Fruit fly (Drosophila melanogaster) whole organism, embryonic: Measurements from ENCODE around the gene mst.
A peak's percentile ranks its signal among the peaks of the same experiment; 100 is the strongest.

ENCODE experiments used
- Atf-2 ChIP-seq: fragments of 200-800 bp; sonication (Bioruptor generic); optimal IDR thresholded peaks from 2 replicates; lab custom pipeline; 2016; ENCODE audit warnings: missing biosample characterization, missing genetic modification characterization
- Awh ChIP-seq: fragments of 200-800 bp; sonication (Bioruptor generic); IDR thresholded peaks from 2 replicates; pipeline ENCODE4, ENCODE4 v1.3.6; 2022; ENCODE audit warnings: missing biosample characterization, missing genetic modification characterization
- CG10274 ChIP-seq: fragments of 200-800 bp; sonication (Bioruptor generic); optimal IDR thresholded peaks from 3 replicates; lab custom pipeline; 2017; ENCODE audit warnings: missing biosample characterization, mild to moderate bottlenecking, missing genetic modification characterization
- CG12104 ChIP-seq: fragments of 200-800 bp; sonication (Bioruptor generic); optimal IDR thresholded peaks from 3 replicates; lab custom pipeline; 2016; ENCODE audit warnings: missing biosample characterization, missing genetic modification characterization
- CG12236 ChIP-seq: fragments of 200-800 bp; sonication (Bioruptor generic); optimal IDR thresholded peaks from 2 replicates; lab custom pipeline; 2016; ENCODE audit warnings: missing biosample characterization, missing genetic modification characterization
- CG12744 ChIP-seq: fragments of 200-800 bp; sonication (Bioruptor generic); optimal IDR thresholded peaks from 2 replicates; lab custom pipeline; 2016; ENCODE audit warnings: missing biosample characterization, missing genetic modification characterization
- CG13624 ChIP-seq: fragments of 200-800 bp; sonication (Bioruptor generic); optimal IDR thresholded peaks from 2 replicates; lab custom pipeline; 2016; ENCODE audit warnings: missing biosample characterization, missing genetic modification characterization
- CG15479 ChIP-seq: fragments of 200-800 bp; sonication (Bioruptor generic); optimal IDR thresholded peaks from 3 replicates; lab custom pipeline; 2019; ENCODE audit warnings: missing biosample characterization, mild to moderate bottlenecking, missing genetic modification characterization, moderate library complexity
- CG1603 ChIP-seq: fragments of 200-800 bp; sonication (Bioruptor generic); optimal IDR thresholded peaks from 2 replicates; lab custom pipeline; 2019; ENCODE audit warnings: missing biosample characterization, mild to moderate bottlenecking, missing genetic modification characterization, moderate library complexity
- CG16815 ChIP-seq: fragments of 200-800 bp; sonication (Bioruptor generic); optimal IDR thresholded peaks from 3 replicates; lab custom pipeline; 2017; ENCODE audit warnings: missing biosample characterization, mild to moderate bottlenecking, missing genetic modification characterization
- CG17359 ChIP-seq: fragments of 200-800 bp; sonication (Bioruptor generic); optimal IDR thresholded peaks from 3 replicates; lab custom pipeline; 2018; ENCODE audit warnings: missing biosample characterization, mild to moderate bottlenecking, missing genetic modification characterization, moderate library complexity
- CG17829 ChIP-seq: fragments of 200-800 bp; optimal IDR thresholded peaks from 2 replicates; lab custom pipeline; 2019; ENCODE audit warnings: missing biosample characterization, mild to moderate bottlenecking, missing genetic modification characterization, moderate library complexity
- CG2889 ChIP-seq: fragments of 200-800 bp; sonication (Bioruptor generic); IDR thresholded peaks from 3 replicates; pipeline ENCODE4 v1.3.6; 2022; ENCODE audit warnings: missing biosample characterization, missing genetic modification characterization
- CG30020 ChIP-seq: fragments of 200-800 bp; optimal IDR thresholded peaks from 2 replicates; lab custom pipeline; 2019; ENCODE audit warnings: missing biosample characterization, mild to moderate bottlenecking, missing genetic modification characterization, moderate library complexity
- CG30431 ChIP-seq: fragments of 200-800 bp; sonication (Bioruptor generic); optimal IDR thresholded peaks from 2 replicates; lab custom pipeline; 2017; ENCODE audit warnings: missing biosample characterization, missing genetic modification characterization
- CG4424 ChIP-seq: fragments of 200-800 bp; sonication (Bioruptor generic); optimal IDR thresholded peaks from 3 replicates; lab custom pipeline; 2016; ENCODE audit warnings: missing biosample characterization, missing genetic modification characterization
- CG6765 ChIP-seq: fragments of 200-800 bp; sonication (Bioruptor generic); optimal IDR thresholded peaks from 3 replicates; lab custom pipeline; 2017; ENCODE audit warnings: missing biosample characterization, mild to moderate bottlenecking, missing genetic modification characterization
- CG7271 ChIP-seq: fragments of 200-800 bp; sonication (Bioruptor generic); optimal IDR thresholded peaks from 2 replicates; lab custom pipeline; 2018; ENCODE audit warnings: missing biosample characterization, mild to moderate bottlenecking, missing genetic modification characterization, moderate library complexity
- CoRest ChIP-seq: fragments of 200-800 bp; sonication (Bioruptor generic); optimal IDR thresholded peaks from 3 replicates; lab custom pipeline; 2018; ENCODE audit warnings: missing biosample characterization, mild to moderate bottlenecking, missing genetic modification characterization, moderate library complexity
- CrebB ChIP-seq: fragments of 200-800 bp; sonication (Bioruptor generic); optimal IDR thresholded peaks from 3 replicates; lab custom pipeline; 2018; ENCODE audit warnings: missing biosample characterization, mild to moderate bottlenecking, missing genetic modification characterization
- HLHmδ ChIP-seq: fragments of 200-800 bp; sonication (Bioruptor generic); optimal IDR thresholded peaks from 2 replicates; lab custom pipeline; 2018; ENCODE audit warnings: missing biosample characterization, mild to moderate bottlenecking, missing genetic modification characterization, moderate library complexity
- Kr ChIP-seq: fragments of 200-800 bp; sonication (Bioruptor generic); optimal IDR thresholded peaks from 2 replicates; lab custom pipeline; 2017; ENCODE audit warnings: missing biosample characterization, mild to moderate bottlenecking, missing genetic modification characterization
- Med ChIP-seq: fragments of 200-800 bp; sonication (Bioruptor generic); peaks from one replicate; lab custom pipeline; 2016; ENCODE audit warnings: missing biosample characterization, missing genetic modification characterization, mild to moderate bottlenecking, inconsistent platforms, moderate library complexity
- Taf1 ChIP-seq: fragments of 200-800 bp; sonication (Bioruptor generic); IDR thresholded peaks from 2 replicates; pipeline ENCODE4 v1.3.6; 2022; ENCODE audit warnings: missing biosample characterization, missing genetic modification characterization
- Tbp ChIP-seq: fragments of >200 bp; optimal IDR thresholded peaks from 2 replicates; lab custom pipeline; 2018; ENCODE audit warnings: missing biosample characterization, missing genetic modification characterization
- ato ChIP-seq: fragments of 200-800 bp; sonication (Bioruptor generic); IDR thresholded peaks from 2 replicates; pipeline ENCODE4 v1.3.6; 2022; ENCODE audit warnings: missing biosample characterization, missing genetic modification characterization; ENCODE audit not compliant: partially characterized antibody
- bcd ChIP-seq: fragments of 200-800 bp; sonication (Bioruptor generic); optimal IDR thresholded peaks from 2 replicates; lab custom pipeline; 2017; ENCODE audit warnings: missing biosample characterization, mild to moderate bottlenecking, missing genetic modification characterization
- cg ChIP-seq: fragments of 200-800 bp; sonication (Bioruptor generic); optimal IDR thresholded peaks from 3 replicates; lab custom pipeline; 2019; ENCODE audit warnings: missing biosample characterization, mild to moderate bottlenecking, missing genetic modification characterization, moderate library complexity
- chinmo ChIP-seq: fragments of 200-800 bp; sonication (Bioruptor generic); IDR thresholded peaks from 4 replicates; pipeline ENCODE4 v1.3.6; 2022; ENCODE audit warnings: missing biosample characterization, missing genetic modification characterization; ENCODE audit not compliant: partially characterized antibody
- chm ChIP-seq: fragments of 200-800 bp; sonication (Bioruptor generic); IDR thresholded peaks from 2 replicates; pipeline ENCODE4 v1.3.6; 2022; ENCODE audit warnings: missing biosample characterization, missing genetic modification characterization
- crc ChIP-seq: fragments of 200-800 bp; sonication (Bioruptor generic); optimal IDR thresholded peaks from 2 replicates; lab custom pipeline; 2016; ENCODE audit warnings: missing biosample characterization, missing genetic modification characterization
- dysf ChIP-seq: fragments of 200-800 bp; sonication (Bioruptor generic); IDR thresholded peaks from 3 replicates; pipeline ENCODE4 v1.3.6; 2022; ENCODE audit warnings: missing biosample characterization, missing genetic modification characterization
- esg ChIP-seq: fragments of 200-800 bp; sonication (Bioruptor generic); conservative IDR thresholded peaks from 2 replicates; pipeline ENCODE4 v1.3.6; 2022; ENCODE audit warnings: missing biosample characterization, missing genetic modification characterization
- ewg ChIP-seq: fragments of 200-800 bp; sonication (Bioruptor generic); optimal IDR thresholded peaks from 3 replicates; lab custom pipeline; 2017; ENCODE audit warnings: mild to moderate bottlenecking, missing biosample characterization, missing genetic modification reagents, missing genetic modification characterization
- fd3F ChIP-seq: fragments of 200-800 bp; sonication (Bioruptor generic); optimal IDR thresholded peaks from 2 replicates; lab custom pipeline; 2018; ENCODE audit warnings: missing biosample characterization, mild to moderate bottlenecking, missing genetic modification characterization, moderate library complexity
- grn ChIP-seq: fragments of 200-800 bp; sonication (Bioruptor generic); optimal IDR thresholded peaks from 3 replicates; lab custom pipeline; 2017; ENCODE audit warnings: missing biosample characterization, missing genetic modification characterization
- hkb ChIP-seq, 2 experiments: fragments of 200-800 bp in 1 of 2; fragments of >200 bp in 1 of 2; sonication (Bioruptor generic) in 1 of 2; IDR thresholded peaks in 1 of 2; optimal IDR thresholded peaks in 1 of 2; 2 replicates each; pipeline versions ENCODE4 v1.3.6 to Lab custom; 2017 to 2022; ENCODE audit warnings: missing biosample characterization in 1 of 2, missing genetic modification characterization in 1 of 2
- hth ChIP-seq: fragments of >200 bp; optimal IDR thresholded peaks from 2 replicates; lab custom pipeline; 2017; ENCODE audit warnings: inconsistent platforms
- lov ChIP-seq, 2 experiments: fragments of 200-800 bp in 1 of 2; fragments of >200 bp in 1 of 2; sonication (Bioruptor generic) in 1 of 2; IDR thresholded peaks in 1 of 2; optimal IDR thresholded peaks in 1 of 2; 2 replicates in 1 of 2; 3 replicates in 1 of 2; pipeline versions ENCODE4 v1.3.6 to Lab custom; 2017 to 2022; ENCODE audit warnings: missing biosample characterization in 1 of 2, missing genetic modification characterization in 1 of 2
- luna ChIP-seq: fragments of 200-800 bp; sonication (Bioruptor generic); optimal IDR thresholded peaks from 2 replicates; lab custom pipeline; 2016; ENCODE audit warnings: missing biosample characterization, missing genetic modification characterization
- oc ChIP-seq: fragments of 200-800 bp; sonication (Bioruptor generic); optimal IDR thresholded peaks from 2 replicates; lab custom pipeline; 2018; ENCODE audit warnings: missing biosample characterization, mild to moderate bottlenecking, missing genetic modification characterization, moderate library complexity
- pita ChIP-seq: fragments of 200-800 bp; sonication (Bioruptor generic); optimal IDR thresholded peaks from 2 replicates; lab custom pipeline; 2017; ENCODE audit warnings: missing biosample characterization, mild to moderate bottlenecking, missing genetic modification characterization
- pnt ChIP-seq: fragments of 200-800 bp; sonication (Bioruptor generic); optimal IDR thresholded peaks from 3 replicates; lab custom pipeline; 2016; ENCODE audit warnings: missing biosample characterization, missing genetic modification characterization
- sd ChIP-seq: fragments of 200-800 bp; sonication (Bioruptor generic); optimal IDR thresholded peaks from 3 replicates; lab custom pipeline; 2018; ENCODE audit warnings: missing biosample characterization, mild to moderate bottlenecking, missing genetic modification characterization, moderate library complexity
- slou ChIP-seq: fragments of 200-800 bp; sonication (Bioruptor generic); optimal IDR thresholded peaks from 3 replicates; lab custom pipeline; 2016; ENCODE audit warnings: missing biosample characterization, missing genetic modification characterization
- slp2 ChIP-seq: fragments of 200-800 bp; sonication (Bioruptor generic); optimal IDR thresholded peaks from 2 replicates; lab custom pipeline; 2016; ENCODE audit warnings: missing biosample characterization, missing genetic modification characterization
- ssp ChIP-seq: fragments of 200-800 bp; sonication (Bioruptor generic); IDR thresholded peaks from 2 replicates; pipeline ENCODE4 v1.3.6; 2022; ENCODE audit warnings: missing biosample characterization, missing genetic modification characterization
- unc-4 ChIP-seq: fragments of 200-800 bp; sonication (Bioruptor generic); IDR thresholded peaks from 2 replicates; pipeline ENCODE4 v1.3.6; 2022; ENCODE audit warnings: missing biosample characterization, missing genetic modification characterization; ENCODE audit not compliant: partially characterized antibody
- usp ChIP-seq: fragments of >200 bp; optimal IDR thresholded peaks from 2 replicates; lab custom pipeline; 2017; ENCODE audit warnings: missing biosample characterization, missing genetic modification characterization
- vnd ChIP-seq: fragments of 200-800 bp; sonication (Bioruptor generic); IDR thresholded peaks from 3 replicates; pipeline ENCODE4 v1.3.6; 2022; ENCODE audit warnings: missing biosample characterization, missing genetic modification characterization; ENCODE audit not compliant: partially characterized antibody

The mst gene

DNA sequence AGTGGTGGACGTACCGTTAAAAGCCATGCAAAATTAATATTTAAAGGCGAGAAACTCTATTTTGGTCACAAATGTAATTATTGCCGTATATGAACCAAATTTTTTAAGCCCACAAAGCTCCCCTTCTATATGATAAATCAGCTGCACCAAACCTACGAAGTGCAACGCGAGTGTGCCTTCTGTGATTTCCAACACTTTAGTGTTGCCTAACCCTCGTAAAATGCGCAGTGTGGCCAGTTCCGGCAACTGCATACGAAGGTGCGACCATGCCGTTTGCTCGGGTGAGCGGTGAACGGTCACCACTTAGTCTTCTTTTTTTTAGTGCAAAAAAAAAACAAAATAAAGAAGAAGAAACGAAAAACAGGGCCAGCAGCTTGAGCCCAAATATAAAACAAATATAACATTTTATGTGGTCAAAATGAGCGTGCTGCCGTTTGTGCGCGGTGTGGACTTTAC lies 49.3 kb upstream of the mst start, which contains the start of the genes tty and fliI (continued):
- TF ChIP-seq CG12104, result peak; percentile 72
- peak; percentile 35 for TF ChIP-seq slou (GFP tag; lab: Kevin White, UChicago)
- TF ChIP-seq unc-4 (GFP tag; lab: Robert Waterston, UW), result no peak
- 0 out of 4 replicates have a peak, but pooled peaks have one; percentile 5 for TF ChIP-seq chinmo (GFP tag; lab: Robert Waterston, UW)
- peak; percentile 78 for TF ChIP-seq CG30431 (GFP tag; lab: Kevin White, UChicago)
- TF ChIP-seq sd (tag; lab: Kevin White, UChicago), result peak; percentile 43
- peak; percentile 98 for TF ChIP-seq Med
- TF ChIP-seq slp2 (GFP tag; lab: Kevin White, UChicago), result peak; percentile 80
- TF ChIP-seq dysf, result peak; percentile 91
- peak; percentile 66 for TF ChIP-seq CG17829 (tag; lab: Kevin White, UChicago)
- no peak for TF ChIP-seq pita
- TF ChIP-seq luna (GFP tag; lab: Kevin White, UChicago), result peak; percentile 48
- peak; percentile 11 for TF ChIP-seq CG6765 (GFP tag; lab: Kevin White, UChicago)
- TF ChIP-seq ato, result no peak
- TF ChIP-seq usp (GFP tag; lab: Kevin White, UChicago), result no peak
- TF ChIP-seq bcd (GFP tag; lab: Kevin White, UChicago), result peak; percentile 83
- peak; percentile 86 for TF ChIP-seq esg (GFP tag; lab: Robert Waterston, UW)
- peak; percentile 80 for TF ChIP-seq CoRest
- peak; percentile 71 for TF ChIP-seq ewg (GFP tag; lab: Kevin White, UChicago)
- TF ChIP-seq fd3F (GFP tag; lab: Kevin White, UChicago), result peak; percentile 67
- no peak for TF ChIP-seq cg (GFP tag; lab: Kevin White, UChicago)
- no peak for TF ChIP-seq grn (GFP tag; lab: Kevin White, UChicago)
- peak; percentile 40 for TF ChIP-seq CrebB (tag; lab: Kevin White, UChicago)
- TF ChIP-seq lov (optimal IDR thresholded peaks at IDR 0.05; lab: Kevin White, UChicago), result no peak
- TF ChIP-seq lov (GFP tag; IDR thresholded peaks at IDR 0.05; lab: Robert Waterston, UW), result peak; percentile 85
- TF ChIP-seq CG12744 (GFP tag; lab: Kevin White, UChicago), result peak; percentile 42
- TF ChIP-seq vnd, result peak; percentile 39; the same call in 2 of the 3 replicates
- TF ChIP-seq Atf-2, result peak; percentile 67
- no peak for TF ChIP-seq CG7271 (tag; lab: Kevin White, UChicago)
- no peak for TF ChIP-seq Tbp (GFP tag; lab: Kevin White, UChicago)
- TF ChIP-seq CG16815, result peak; percentile 82
- peak; percentile 84 for TF ChIP-seq Taf1 (GFP tag; lab: Robert Waterston, UW)
- TF ChIP-seq CG2889 (GFP tag; lab: Robert Waterston, UW), result peak; percentile 84
- peak; percentile 82 for TF ChIP-seq pnt (GFP tag; lab: Kevin White, UChicago)
- TF ChIP-seq HLHmδ (GFP tag; lab: Kevin White, UChicago), result no peak
- peak; percentile 78 for TF ChIP-seq crc (GFP tag; lab: Kevin White, UChicago)
- TF ChIP-seq hth (lab: Kevin White, UChicago), result no peak
- TF ChIP-seq CG4424 (GFP tag; lab: Kevin White, UChicago), result peak; percentile 65
- TF ChIP-seq CG17359 (tag; lab: Kevin White, UChicago), result peak; percentile 90
- TF ChIP-seq CG15479 (GFP tag; lab: Kevin White, UChicago), result no peak
- TF ChIP-seq Awh (GFP tag; lab: Robert Waterston, UW), result peak; percentile 88
- peak; percentile 91 for TF ChIP-seq chm
- TF ChIP-seq hkb (optimal IDR thresholded peaks at IDR 0.05; lab: Kevin White, UChicago), result no peak
- TF ChIP-seq hkb (GFP tag; IDR thresholded peaks at IDR 0.05; lab: Robert Waterston, UW), result peak; percentile 88
- TF ChIP-seq CG1603 (tag; lab: Kevin White, UChicago), result peak; percentile 88
- TF ChIP-seq CG13624, result peak; percentile 79
- TF ChIP-seq CG10274 (GFP tag; lab: Kevin White, UChicago), result peak; percentile 26
- TF ChIP-seq CG30020 (tag; lab: Kevin White, UChicago), result peak; percentile 27
- peak; percentile 74 for TF ChIP-seq ssp (GFP tag; lab: Robert Waterston, UW)
- peak; percentile 66 for TF ChIP-seq oc (tag; lab: Kevin White, UChicago)
- no peak for TF ChIP-seq Kr (GFP tag; lab: Kevin White, UChicago)
- peak; percentile 50 for TF ChIP-seq CG12236 (GFP tag; lab: Kevin White, UChicago)
